Fruit fly (Drosophila melanogaster) ovary, adult (tissue): ENCODE measurements around the gene CG5151.

Source experiments
- CG17801 ChIP-seq: fragments of 200-800 bp; optimal IDR thresholded peaks from 2 replicates; lab custom pipeline; 2019; ENCODE audit warnings: missing biosample characterization, mild to moderate bottlenecking, missing genetic modification characterization, moderate library complexity; ENCODE audit not compliant: partially characterized antibody

Gene CG5151

DNA sequence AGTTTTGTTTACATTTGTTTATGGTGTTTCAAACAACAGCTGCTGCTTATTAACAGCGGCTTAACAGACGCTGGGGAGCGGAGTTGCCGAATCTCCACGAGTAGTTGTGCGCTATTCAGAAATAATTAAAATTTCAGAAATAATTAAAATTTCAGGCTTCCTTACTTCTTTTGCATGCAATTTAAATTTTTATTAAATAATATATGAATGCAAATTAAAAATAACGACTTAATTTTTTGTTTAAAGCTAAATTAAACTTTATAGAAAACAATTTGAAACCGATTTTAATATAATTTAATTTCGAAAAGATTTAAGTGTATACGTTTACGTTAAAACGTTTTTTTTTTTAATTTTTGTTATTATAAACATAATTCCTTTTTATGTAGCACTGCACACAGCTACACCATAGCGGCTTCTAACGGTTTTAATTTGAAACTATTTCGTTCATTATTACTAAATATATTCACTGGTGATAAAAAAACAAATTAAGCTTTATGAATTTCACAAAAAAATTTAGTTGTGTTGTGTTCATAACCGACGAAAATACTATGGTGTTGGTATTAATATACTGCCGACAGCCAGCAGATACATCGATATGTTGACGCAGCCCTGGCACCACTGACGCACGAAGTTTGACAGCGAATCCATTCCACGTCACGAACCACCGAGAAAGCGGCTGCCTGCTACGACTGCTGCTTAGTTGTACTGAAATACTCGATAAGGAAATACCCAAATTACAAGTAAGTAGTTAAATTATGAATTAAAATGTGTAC, 35.3 kb downstream of the CG5151 start, which contains the start of gene SsRbeta:
Gene SsRbeta (plus strand): TSS at position 645 of the 773 bp plus-strand sequence.
- no peak for TF ChIP-seq CG17801

dm6 chr3L:16128481-16128972, 36.0 kb downstream of the CG5151 start, which contains the start of gene Pgm1:
Gene Pgm1, minus strand, starts transcription at chr3L:16128531.
- peak; percentile 89 for TF ChIP-seq CG17801

- TF ChIP-seq CG17801 = peak; percentile 8
These were observed 42.7 kb downstream of the CG5151 start, which contains the start of gene Strump for dm6 chr3L:16121791-16122190. Gene Strump, plus strand, starts transcription at chr3L:16122002.

- TF ChIP-seq CG17801 = peak; percentile 84
These were observed 50.7 kb downstream of the CG5151 start for dm6 chr3L:16113607-16114337.

- TF ChIP-seq CG17801 = no peak
These were observed 51.4 kb downstream of the CG5151 start, which contains the start of gene Taf4 for dm6 chr3L:16113003-16113606. Gene Taf4, plus strand, starts transcription at chr3L:16113212.

dm6 chr3L:16112069-16112820, 52.3 kb downstream of the CG5151 start, which contains the start of gene Zn72D:
Gene Zn72D, minus strand, starts transcription at chr3L:16112626.
- peak; percentile 69 for TF ChIP-seq CG17801

DNA sequence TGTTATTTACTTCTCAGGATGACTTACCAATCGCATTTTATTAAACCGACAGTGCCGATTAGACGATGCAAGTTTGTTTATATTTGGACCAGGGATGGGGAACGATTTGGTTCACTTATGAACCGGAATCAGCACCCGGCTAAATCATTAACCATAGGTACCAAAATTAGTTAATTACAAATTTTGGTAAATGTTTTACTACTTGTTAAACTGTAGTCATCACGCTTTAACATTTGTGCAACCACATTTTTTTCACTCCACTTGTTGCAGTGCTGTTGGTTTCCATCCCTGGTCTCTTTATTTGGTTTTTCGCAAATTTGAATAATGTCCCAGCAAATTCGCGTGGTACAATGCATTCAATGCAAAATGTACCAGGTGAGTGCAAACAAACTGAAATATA, 59.0 kb downstream of the CG5151 start, which contains the start of the genes IntS9 and CG43295:
Gene IntS9 (minus strand): TSS at position 100 of the 400 bp plus-strand sequence.
Gene CG43295 (plus strand): TSS at position 325 of the 400 bp plus-strand sequence.
- peak; percentile 73 for TF ChIP-seq CG17801

dm6 chr3L:16100059-16100458, 64.4 kb downstream of the CG5151 start, which contains the start of gene IleRS-m:
Gene IleRS-m, plus strand, starts transcription at chr3L:16100280.
- no peak for TF ChIP-seq CG17801

DNA sequence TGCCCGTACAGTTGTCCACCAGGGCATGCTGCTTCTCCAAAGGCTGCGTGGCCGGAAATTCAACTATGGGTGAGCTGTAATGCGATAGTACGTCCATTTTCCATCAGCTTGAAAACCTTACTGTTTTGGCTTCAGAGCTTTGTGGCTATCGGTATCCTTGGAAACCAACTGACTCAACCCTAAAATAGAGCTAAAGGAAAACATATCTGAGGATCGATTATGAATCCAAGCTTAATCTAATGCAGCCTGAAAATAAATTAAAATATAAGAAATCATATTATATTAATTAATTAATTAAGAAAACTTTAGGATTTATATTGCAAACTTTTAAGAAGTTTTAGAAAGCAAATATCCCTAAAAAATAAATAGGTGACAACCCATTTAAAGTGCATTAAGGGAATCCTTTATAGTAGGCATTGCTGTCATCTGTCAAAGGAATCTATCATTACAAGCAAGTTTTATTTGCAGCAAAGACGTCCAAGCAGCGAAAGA, 67.1 kb downstream of the CG5151 start, which contains the start of the genes CG13074 and ATPsynbetaL:
Gene CG13074 (minus strand): TSS at position 101 of the 492 bp plus-strand sequence.
Gene ATPsynbetaL (plus strand): TSS at position 442 of the 492 bp plus-strand sequence.
- TF ChIP-seq CG17801 = no peak

dm6 chr3L:16090330-16090803, 74.1 kb downstream of the CG5151 start, which contains the start of the genes CG5235 and ClC-c:
Gene CG5235, minus strand, starts transcription at chr3L:16090392.
Gene ClC-c, plus strand, starts transcription at chr3L:16090454.
- peak; percentile 28 for TF ChIP-seq CG17801
